Worm (Caenorhabditis elegans): ENCODE data around the gene Y39C12A.9.
A peak's percentile ranks its signal among the peaks of the same experiment; 100 is the strongest.

The Y39C12A.9 gene

ce11 chrIV:12282157-12282789 lies 23.3 kb upstream of the Y39C12A.9 start, which contains the start of the genes C42C1.12 and C42C1.19:
Gene C42C1.12, minus strand, starts transcription at chrIV:12282207.
Gene C42C1.19, plus strand, starts transcription at chrIV:12282739.
- TF ChIP-seq pha-4 (tag; optimal IDR thresholded peaks at IDR 0.05) (no peak), ref-2 (tag; optimal IDR thresholded peaks at IDR 0.05) (no peak), zip-5 (tag; optimal IDR thresholded peaks at IDR 0.05) (no peak), npax-4 (tag; optimal IDR thresholded peaks at IDR 0.05) (no peak), ceh-34 (tag; optimal IDR thresholded peaks at IDR 0.05) (no peak), ztf-16 (tag; optimal IDR thresholded peaks at IDR 0.05) (no peak), pros-1 (tag; optimal IDR thresholded peaks at IDR 0.05) (no peak), pax-1 (tag; optimal IDR thresholded peaks at IDR 0.05) (no peak), tbx-2 (tag; optimal IDR thresholded peaks at IDR 0.05) (no peak), ceh-31 (tag; optimal IDR thresholded peaks at IDR 0.05) (no peak), nfya-1 (tag; optimal IDR thresholded peaks at IDR 0.05) (no peak), nhr-11 (tag; optimal IDR thresholded peaks at IDR 0.05) (no peak), eyg-1 (tag; optimal IDR thresholded peaks at IDR 0.05) (no peak)

ce11 chrIV:12279340-12279739 lies 20.3 kb upstream of the Y39C12A.9 start, which contains the start of gene ltah-1.1:
Gene ltah-1.1, plus strand, starts transcription at chrIV:12279622.
- TF ChIP-seq elt-2 (tag; optimal IDR thresholded peaks at IDR 0.05) (peak; percentile 16), nhr-11 (tag; optimal IDR thresholded peaks at IDR 0.05) (no peak), che-1 (tag; optimal IDR thresholded peaks at IDR 0.05) (no peak), dmd-4 (tag; optimal IDR thresholded peaks at IDR 0.05; ENCODE audit: borderline replicate concordance) (no peak), ceh-30 (tag; optimal IDR thresholded peaks at IDR 0.05) (no peak), ceh-45 (GFP tag; IDR thresholded peaks at IDR 0.05) (no peak), pqm-1 (tag; optimal IDR thresholded peaks at IDR 0.05) (no peak), madf-2 (tag; optimal IDR thresholded peaks at IDR 0.05) (no peak)

ce11 chrIV:12278507-12278906 lies 19.5 kb upstream of the Y39C12A.9 start, which contains the start of the genes tag-335 and vkmt-1:
Gene tag-335, minus strand, starts transcription at chrIV:12278594.
Gene vkmt-1, plus strand, starts transcription at chrIV:12278725.
- TF ChIP-seq fax-1 (tag; optimal IDR thresholded peaks at IDR 0.05) (no peak), ceh-45 (GFP tag; IDR thresholded peaks at IDR 0.05) (no peak), ceh-14 (tag; optimal IDR thresholded peaks at IDR 0.05) (no peak), K02D7.2 (tag; optimal IDR thresholded peaks at IDR 0.05) (no peak), che-1 (tag; optimal IDR thresholded peaks at IDR 0.05) (no peak), pat-9 (tag; optimal IDR thresholded peaks at IDR 0.05) (no peak), lim-6 (tag; optimal IDR thresholded peaks at IDR 0.05) (no peak), hlh-30 (tag; optimal IDR thresholded peaks at IDR 0.05; ENCODE audit: insufficient read depth) (no peak), C08G9.2 (tag; optimal IDR thresholded peaks at IDR 0.05) (no peak), eyg-1 (tag; optimal IDR thresholded peaks at IDR 0.05) (no peak), Y22D7AL.16 (tag; optimal IDR thresholded peaks at IDR 0.05) (no peak)

- TF ChIP-seq unc-42 (tag; optimal IDR thresholded peaks at IDR 0.05) (no peak), pha-2 (tag; optimal IDR thresholded peaks at IDR 0.05) (no peak)
Measured at ce11 chrIV:12275892-12276291, 16.9 kb upstream of the Y39C12A.9 start, which contains the start of gene vps-8. Gene vps-8, minus strand, starts transcription at chrIV:12275992.

- no peak for TF ChIP-seq pax-1 (tag; optimal IDR thresholded peaks at IDR 0.05)
- TF ChIP-seq tbx-2 (tag; optimal IDR thresholded peaks at IDR 0.05) = no peak
- no peak for TF ChIP-seq odd-2 (tag; optimal IDR thresholded peaks at IDR 0.05)
- no peak for TF ChIP-seq ceh-22 (tag; optimal IDR thresholded peaks at IDR 0.05)
- no peak for TF ChIP-seq pha-2 (tag; optimal IDR thresholded peaks at IDR 0.05)
- no peak for TF ChIP-seq unc-42 (tag; optimal IDR thresholded peaks at IDR 0.05)
Measured at ce11 chrIV:12274365-12274764, 15.4 kb upstream of the Y39C12A.9 start.

- TF ChIP-seq nhr-11 (tag; optimal IDR thresholded peaks at IDR 0.05) (no peak), ceh-30 (tag; optimal IDR thresholded peaks at IDR 0.05) (no peak), gmeb-2 (tag; optimal IDR thresholded peaks at IDR 0.05) (no peak), madf-2 (tag; optimal IDR thresholded peaks at IDR 0.05) (no peak), tbx-7 (tag; optimal IDR thresholded peaks at IDR 0.05) (no peak), pha-2 (tag; optimal IDR thresholded peaks at IDR 0.05) (no peak), ahr-1 (tag; optimal IDR thresholded peaks at IDR 0.05) (no peak), che-1 (tag; optimal IDR thresholded peaks at IDR 0.05) (no peak), ceh-9 (tag; optimal IDR thresholded peaks at IDR 0.05) (no peak), ceh-22 (tag; optimal IDR thresholded peaks at IDR 0.05) (no peak), syd-9 (tag; optimal IDR thresholded peaks at IDR 0.05) (no peak)
Measured at ce11 chrIV:12270392-12270791, 11.4 kb upstream of the Y39C12A.9 start, which contains the start of gene C42C1.3. Gene C42C1.3, minus strand, starts transcription at chrIV:12270492.
